Worm (Caenorhabditis elegans) whole organism, L4 larva: ENCODE data around the gene eat-6.
"Not testable (repeated sequence)": the region's sequence is repeated elsewhere in the genome, so short reads cannot be mapped to it uniquely, and the experiment has no call there.

Experiments
- ceh-28 ChIP-seq: fragments of 150-350 bp; optimal IDR thresholded peaks from 2 replicates; lab custom pipeline; 2014; ENCODE audit warnings: missing biosample characterization, missing genetic modification reagents, missing genetic modification characterization
- ceh-82 ChIP-seq: sonication (generic microtip); optimal IDR thresholded peaks from 2 replicates; lab custom pipeline; 2017; ENCODE audit warnings: missing biosample characterization, missing genetic modification characterization
- dpl-1 ChIP-seq: fragments of 150-350 bp; optimal IDR thresholded peaks from 2 replicates; lab custom pipeline; 2014; ENCODE audit warnings: missing biosample characterization, missing genetic modification reagents, missing genetic modification characterization
- nhr-102 ChIP-seq: sonication (generic microtip); optimal IDR thresholded peaks from 2 replicates; lab custom pipeline; 2016; ENCODE audit warnings: mild to moderate bottlenecking, missing genetic modification characterization, moderate library complexity, missing compliant biosample characterization
- pqm-1 ChIP-seq: sonication (generic microtip); optimal IDR thresholded peaks from 2 replicates; lab custom pipeline; 2017; ENCODE audit warnings: missing biosample characterization, missing genetic modification characterization
- unc-130 ChIP-seq: sonication (generic microtip); optimal IDR thresholded peaks from 2 replicates; lab custom pipeline; 2016; ENCODE audit warnings: missing genetic modification reagents, missing genetic modification characterization, missing compliant biosample characterization
- unc-62 ChIP-seq, 3 experiments: fragments of 150-350 bp in 1 of 3; sonication (generic microtip); optimal IDR thresholded peaks in 2 of 3; peaks in 1 of 3; 1 replicate in 1 of 3; 2 replicates in 2 of 3; lab custom pipeline; 2014 to 2017; ENCODE audit warnings: missing biosample characterization in 3 of 3, missing genetic modification characterization in 3 of 3, missing genetic modification reagents in 3 of 3, missing genotype in 1 of 3

DNA sequence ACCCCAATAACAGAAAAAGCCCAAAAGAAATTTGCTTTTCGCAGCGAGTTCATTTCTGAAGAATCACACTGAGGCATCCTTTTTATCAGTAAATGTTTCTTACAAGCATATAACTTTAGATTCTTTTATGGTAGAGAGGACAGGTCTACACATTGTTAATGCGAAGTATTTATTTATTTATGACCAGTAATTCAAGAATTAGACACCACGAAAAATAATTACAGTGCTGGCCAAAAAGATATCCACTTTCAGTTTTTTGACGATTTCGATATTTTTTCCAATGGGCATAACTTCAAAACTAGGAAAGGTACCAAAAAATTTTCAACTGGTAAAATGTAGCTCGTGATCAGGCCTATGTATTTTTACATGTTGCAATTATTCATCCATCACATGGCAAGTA lies 5.0 kb upstream of the eat-6 start, which contains the start of gene clec-225:
- not testable (repeated sequence) for TF ChIP-seq ceh-28 (tag; lab: Kevin White, UChicago); nhr-102 (tag; lab: Kevin White, UChicago); unc-62 (GFP tag; optimal IDR thresholded peaks at IDR 0.05 in 1 of 2; lab: Kevin White, UChicago); unc-62 (tag; optimal IDR thresholded peaks at IDR 0.05; lab: Kevin White, UChicago); ceh-82 (tag; lab: Kevin White, UChicago); dpl-1; pqm-1 (tag; lab: Kevin White, UChicago); unc-130 (GFP tag; lab: Kevin White, UChicago)
